Fruit fly (Drosophila melanogaster) whole organism, embryonic: ENCODE data around the gene sip3.

ENCODE experiments used
- Ada2b ChIP-seq: fragments of 200-800 bp; sonication (Bioruptor generic); IDR thresholded peaks from 2 replicates; pipeline ENCODE4 v1.3.6; 2022; ENCODE audit warnings: missing biosample characterization, missing genetic modification characterization
- BEAF-32 ChIP-seq: fragments of 200-800 bp; sonication (Bioruptor generic); optimal IDR thresholded peaks from 3 replicates; lab custom pipeline; 2017; ENCODE audit warnings: missing biosample characterization, missing genetic modification characterization, mild to moderate bottlenecking, moderate library complexity, missing genetic modification reagents
- Bgb ChIP-seq: fragments of 200-800 bp; sonication (Bioruptor generic); IDR thresholded peaks from 2 replicates; pipeline ENCODE4 v1.3.6; 2022; ENCODE audit warnings: missing biosample characterization, missing genetic modification characterization; ENCODE audit not compliant: partially characterized antibody
- CG10267 ChIP-seq: fragments of 200-800 bp; sonication (Bioruptor generic); optimal IDR thresholded peaks from 2 replicates; lab custom pipeline; 2018; ENCODE audit warnings: missing biosample characterization, mild to moderate bottlenecking, missing genetic modification characterization, moderate library complexity
- CG12155 ChIP-seq: fragments of 200-800 bp; sonication (Bioruptor generic); optimal IDR thresholded peaks from 3 replicates; lab custom pipeline; 2016; ENCODE audit warnings: missing biosample characterization, missing genetic modification characterization
- CG12391 ChIP-seq: fragments of 200-800 bp; sonication (Bioruptor generic); optimal IDR thresholded peaks from 3 replicates; lab custom pipeline; 2018; ENCODE audit warnings: missing biosample characterization, mild to moderate bottlenecking, missing genetic modification characterization, moderate library complexity
- CG13123 ChIP-seq: fragments of 200-800 bp; sonication (Bioruptor generic); optimal IDR thresholded peaks from 2 replicates; lab custom pipeline; 2016; ENCODE audit warnings: missing biosample characterization, missing genetic modification characterization
- CG13287 ChIP-seq: fragments of 200-800 bp; sonication (Bioruptor generic); IDR thresholded peaks from 2 replicates; pipeline ENCODE4 v1.3.6; 2022; ENCODE audit warnings: missing biosample characterization, missing genetic modification characterization; ENCODE audit not compliant: partially characterized antibody
- CG13624 ChIP-seq: fragments of 200-800 bp; sonication (Bioruptor generic); optimal IDR thresholded peaks from 2 replicates; lab custom pipeline; 2016; ENCODE audit warnings: missing biosample characterization, missing genetic modification characterization
- CG1603 ChIP-seq: fragments of 200-800 bp; sonication (Bioruptor generic); optimal IDR thresholded peaks from 2 replicates; lab custom pipeline; 2019; ENCODE audit warnings: missing biosample characterization, mild to moderate bottlenecking, missing genetic modification characterization, moderate library complexity
- CG1647 ChIP-seq: fragments of 200-800 bp; sonication (Bioruptor generic); optimal IDR thresholded peaks from 3 replicates; lab custom pipeline; 2016; ENCODE audit warnings: missing biosample characterization, missing genetic modification characterization
- CG18619 ChIP-seq: fragments of 200-800 bp; sonication (Bioruptor generic); optimal IDR thresholded peaks from 3 replicates; lab custom pipeline; 2017; ENCODE audit warnings: missing biosample characterization, mild to moderate bottlenecking, missing genetic modification characterization
- CG2120 ChIP-seq: fragments of 200-800 bp; sonication (Bioruptor generic); optimal IDR thresholded peaks from 3 replicates; lab custom pipeline; 2016; ENCODE audit warnings: missing biosample characterization, missing genetic modification characterization
- CG3065 ChIP-seq: fragments of 200-800 bp; sonication (Bioruptor generic); optimal IDR thresholded peaks from 2 replicates; lab custom pipeline; 2016; ENCODE audit warnings: missing biosample characterization, missing genetic modification characterization
- CG31441 ChIP-seq: fragments of 200-800 bp; sonication (Bioruptor generic); IDR thresholded peaks from 2 replicates; pipeline ENCODE4 v1.3.6; 2022; ENCODE audit warnings: missing biosample characterization, missing genetic modification characterization
- CG4282 ChIP-seq: fragments of 200-800 bp; sonication (Bioruptor generic); optimal IDR thresholded peaks from 2 replicates; lab custom pipeline; 2016; ENCODE audit warnings: missing biosample characterization, missing genetic modification characterization
- CG4424 ChIP-seq: fragments of 200-800 bp; sonication (Bioruptor generic); optimal IDR thresholded peaks from 3 replicates; lab custom pipeline; 2016; ENCODE audit warnings: missing biosample characterization, missing genetic modification characterization
- CG4730 ChIP-seq: fragments of 200-800 bp; sonication (Bioruptor generic); IDR thresholded peaks from 2 replicates; pipeline ENCODE4 v1.3.6; 2022; ENCODE audit warnings: missing biosample characterization, missing genetic modification characterization
- CG6791 ChIP-seq: fragments of 200-800 bp; sonication (Bioruptor generic); IDR thresholded peaks from 3 replicates; pipeline ENCODE4 v1.3.6; 2022; ENCODE audit warnings: missing biosample characterization, missing genetic modification characterization; ENCODE audit not compliant: partially characterized antibody
- CG6854 ChIP-seq: fragments of 200-800 bp; sonication (Bioruptor generic); optimal IDR thresholded peaks from 3 replicates; lab custom pipeline; 2017; ENCODE audit warnings: missing biosample characterization, mild to moderate bottlenecking, missing genetic modification characterization
- CG8089 ChIP-seq: fragments of 200-800 bp; sonication (Bioruptor generic); optimal IDR thresholded peaks from 3 replicates; lab custom pipeline; 2016; ENCODE audit warnings: missing biosample characterization, missing genetic modification characterization
- CG8924 ChIP-seq: fragments of 200-800 bp; optimal IDR thresholded peaks from 3 replicates; lab custom pipeline; 2019; ENCODE audit warnings: missing biosample characterization, mild to moderate bottlenecking, missing genetic modification characterization, moderate library complexity
- CG9932 ChIP-seq: fragments of 200-800 bp; sonication (Bioruptor generic); IDR thresholded peaks from 2 replicates; pipeline ENCODE4 v1.3.6; 2022; ENCODE audit warnings: missing biosample characterization, missing genetic modification characterization
- Chrac-16 ChIP-seq: fragments of 200-800 bp; sonication (Bioruptor generic); optimal IDR thresholded peaks from 3 replicates; lab custom pipeline; 2016; ENCODE audit warnings: missing biosample characterization, missing genetic modification characterization
- CoRest ChIP-seq: fragments of 200-800 bp; sonication (Bioruptor generic); optimal IDR thresholded peaks from 3 replicates; lab custom pipeline; 2018; ENCODE audit warnings: missing biosample characterization, mild to moderate bottlenecking, missing genetic modification characterization, moderate library complexity
- D ChIP-seq, 2 experiments: fragments of 200-800 bp in 1 of 2; fragments of >200 bp in 1 of 2; sonication (Bioruptor generic) in 1 of 2; optimal IDR thresholded peaks; 2 replicates in 1 of 2; 3 replicates in 1 of 2; lab custom pipeline; 2017; ENCODE audit warnings: mild to moderate bottlenecking in 1 of 2, missing biosample characterization in 1 of 2, missing genetic modification characterization in 1 of 2, missing genetic modification reagents in 1 of 2
- Doc3 ChIP-seq: fragments of 200-800 bp; sonication (Bioruptor generic); IDR thresholded peaks from 3 replicates; pipeline ENCODE4 v1.3.6; 2022; ENCODE audit warnings: missing biosample characterization, missing genetic modification characterization; ENCODE audit not compliant: partially characterized antibody
- Hmr ChIP-seq: fragments of 200-800 bp; sonication (Bioruptor generic); optimal IDR thresholded peaks from 3 replicates; lab custom pipeline; 2017; ENCODE audit warnings: mild to moderate bottlenecking, missing biosample characterization, missing genetic modification reagents, missing genetic modification characterization
- MBD-R2 ChIP-seq: fragments of 200-800 bp; sonication (Bioruptor generic); IDR thresholded peaks from 2 replicates; pipeline ENCODE4 v1.3.6; 2022; ENCODE audit warnings: missing biosample characterization, missing genetic modification characterization
- MTF-1 ChIP-seq: fragments of 200-800 bp; sonication (Bioruptor generic); optimal IDR thresholded peaks from 2 replicates; lab custom pipeline; 2018; ENCODE audit warnings: missing biosample characterization, mild to moderate bottlenecking, missing genetic modification characterization, borderline replicate concordance
- NfI ChIP-seq: fragments of 200-800 bp; sonication (Bioruptor generic); optimal IDR thresholded peaks from 3 replicates; lab custom pipeline; 2018; ENCODE audit warnings: missing biosample characterization, mild to moderate bottlenecking, missing genetic modification characterization, moderate library complexity
- Opbp ChIP-seq: fragments of 200-800 bp; sonication (Bioruptor generic); IDR thresholded peaks from 3 replicates; pipeline ENCODE4 v1.3.6; 2022; ENCODE audit warnings: missing biosample characterization, missing genetic modification characterization; ENCODE audit not compliant: partially characterized antibody
- Spps ChIP-seq: fragments of 200-800 bp; sonication (Bioruptor generic); optimal IDR thresholded peaks from 2 replicates; lab custom pipeline; 2018; ENCODE audit warnings: missing biosample characterization, mild to moderate bottlenecking, missing genetic modification characterization
- Sry-δ ChIP-seq: fragments of 200-800 bp; sonication (Bioruptor generic); optimal IDR thresholded peaks from 2 replicates; lab custom pipeline; 2016; ENCODE audit warnings: missing biosample characterization, missing genetic modification characterization
- YL-1 ChIP-seq: fragments of 200-800 bp; sonication (Bioruptor generic); optimal IDR thresholded peaks from 3 replicates; lab custom pipeline; 2017; ENCODE audit warnings: missing biosample characterization, mild to moderate bottlenecking, missing genetic modification characterization
- bigmax ChIP-seq: fragments of 200-800 bp; sonication (Bioruptor generic); optimal IDR thresholded peaks from 2 replicates; lab custom pipeline; 2018; ENCODE audit warnings: missing biosample characterization, mild to moderate bottlenecking, missing genetic modification characterization
- bowl ChIP-seq: fragments of 200-800 bp; sonication (Bioruptor generic); IDR thresholded peaks from 2 replicates; pipeline ENCODE4 v1.3.6; 2022; ENCODE audit warnings: missing biosample characterization, missing genetic modification characterization
- dan ChIP-seq: fragments of 200-800 bp; sonication (Bioruptor generic); IDR thresholded peaks from 2 replicates; pipeline ENCODE4 v1.3.6; 2022; ENCODE audit warnings: missing biosample characterization, missing genetic modification characterization
- fd3F ChIP-seq: fragments of 200-800 bp; sonication (Bioruptor generic); optimal IDR thresholded peaks from 2 replicates; lab custom pipeline; 2018; ENCODE audit warnings: missing biosample characterization, mild to moderate bottlenecking, missing genetic modification characterization, moderate library complexity
- knrl ChIP-seq: fragments of 200-800 bp; sonication (Bioruptor generic); IDR thresholded peaks from 3 replicates; pipeline ENCODE4 v1.3.6; 2022; ENCODE audit warnings: missing biosample characterization, missing genetic modification characterization; ENCODE audit not compliant: partially characterized antibody
- maf-S ChIP-seq: fragments of 200-800 bp; sonication (Bioruptor generic); optimal IDR thresholded peaks from 2 replicates; lab custom pipeline; 2016; ENCODE audit warnings: missing biosample characterization, missing genetic modification characterization
- pum ChIP-seq: fragments of 200-800 bp; sonication (Bioruptor generic); optimal IDR thresholded peaks from 2 replicates; lab custom pipeline; 2016; ENCODE audit warnings: missing biosample characterization, missing genetic modification characterization
- sd ChIP-seq: fragments of 200-800 bp; sonication (Bioruptor generic); optimal IDR thresholded peaks from 3 replicates; lab custom pipeline; 2018; ENCODE audit warnings: missing biosample characterization, mild to moderate bottlenecking, missing genetic modification characterization, moderate library complexity
- sens ChIP-seq: fragments of 200-800 bp; sonication (Bioruptor generic); peaks from one replicate; lab custom pipeline; 2016; ENCODE audit warnings: missing biosample characterization, missing genetic modification characterization
- slp2 ChIP-seq: fragments of 200-800 bp; sonication (Bioruptor generic); optimal IDR thresholded peaks from 2 replicates; lab custom pipeline; 2016; ENCODE audit warnings: missing biosample characterization, missing genetic modification characterization
- stwl ChIP-seq: fragments of 200-800 bp; sonication (Bioruptor generic); optimal IDR thresholded peaks from 3 replicates; lab custom pipeline; 2018; ENCODE audit warnings: missing biosample characterization, mild to moderate bottlenecking, missing genetic modification characterization, moderate library complexity
- tna ChIP-seq: fragments of 200-800 bp; sonication (Bioruptor generic); IDR thresholded peaks from 2 replicates; pipeline ENCODE4 v1.3.6; 2022; ENCODE audit warnings: missing biosample characterization, missing genetic modification characterization; ENCODE audit not compliant: partially characterized antibody
- zfh2 ChIP-seq: fragments of 200-800 bp; sonication (Bioruptor generic); optimal IDR thresholded peaks from 2 replicates; lab custom pipeline; 2016; ENCODE audit warnings: missing biosample characterization, missing genetic modification characterization

sip3 gene

dm6 chr3R:31771790-31772576 lies at the start of gene sip3, which contains the start of gene betaGlu (continued):
- TF ChIP-seq bigmax (GFP tag; lab: Kevin White, UChicago) = no peak
- peak; percentile 37 for TF ChIP-seq CG10267
- no peak for TF ChIP-seq CG4424 (GFP tag; lab: Kevin White, UChicago)
- TF ChIP-seq MTF-1 (GFP tag; lab: Kevin White, UChicago) = no peak
- TF ChIP-seq D (optimal IDR thresholded peaks at IDR 0.05; lab: Kevin White, UChicago) = no peak
- TF ChIP-seq D (GFP tag; optimal IDR thresholded peaks at IDR 0.05; lab: Kevin White, UChicago) = no peak
- TF ChIP-seq CG9932 (GFP tag; lab: Robert Waterston, UW) = peak; percentile 48; the same call in 1 of the 2 replicates
- no peak for TF ChIP-seq Hmr
- TF ChIP-seq knrl (GFP tag; lab: Robert Waterston, UW) = peak; percentile 93
- TF ChIP-seq Bgb (GFP tag; lab: Robert Waterston, UW) = peak; percentile 92
- peak; percentile 73 for TF ChIP-seq YL-1 (GFP tag; lab: Kevin White, UChicago)
- TF ChIP-seq sd = no peak
- TF ChIP-seq CG4282 (GFP tag; lab: Kevin White, UChicago) = no peak
- TF ChIP-seq CG13624 (GFP tag; lab: Kevin White, UChicago) = peak; percentile 3
- TF ChIP-seq CG8924 (tag; lab: Kevin White, UChicago) = peak; percentile 25
- TF ChIP-seq maf-S (GFP tag; lab: Kevin White, UChicago) = no peak
- peak; percentile 93 for TF ChIP-seq tna (GFP tag; lab: Robert Waterston, UW)
- peak; percentile 13 for TF ChIP-seq CG12155 (GFP tag; lab: Kevin White, UChicago)
- no peak for TF ChIP-seq NfI (GFP tag; lab: Kevin White, UChicago)
- TF ChIP-seq Spps (tag; lab: Kevin White, UChicago) = no peak
- no peak for TF ChIP-seq Chrac-16 (GFP tag; lab: Kevin White, UChicago)
- TF ChIP-seq BEAF-32 (GFP tag; lab: Kevin White, UChicago) = peak; percentile 93
- peak; percentile 82 for TF ChIP-seq Doc3 (GFP tag; lab: Robert Waterston, UW)
- TF ChIP-seq CoRest (tag; lab: Kevin White, UChicago) = peak; percentile 39
- TF ChIP-seq zfh2 = no peak
- peak; percentile 49 for TF ChIP-seq stwl
- TF ChIP-seq CG13123 = peak; percentile 0
- TF ChIP-seq CG6854 (GFP tag; lab: Kevin White, UChicago) = no peak
- TF ChIP-seq MBD-R2 (GFP tag; lab: Robert Waterston, UW) = peak; percentile 32
- peak; percentile 40 for TF ChIP-seq CG1603 (tag; lab: Kevin White, UChicago)
- no peak for TF ChIP-seq slp2
- peak; percentile 93 for TF ChIP-seq CG13287 (GFP tag; lab: Robert Waterston, UW)
- TF ChIP-seq Opbp (GFP tag; lab: Robert Waterston, UW) = peak; percentile 92
- no peak for TF ChIP-seq CG3065 (GFP tag; lab: Kevin White, UChicago)
- TF ChIP-seq CG8089 (GFP tag; lab: Kevin White, UChicago) = no peak
- no peak for TF ChIP-seq bowl (GFP tag; lab: Robert Waterston, UW)
- TF ChIP-seq CG31441 (GFP tag; lab: Robert Waterston, UW) = peak; percentile 22; the same call in 1 of the 2 replicates
- no peak for TF ChIP-seq CG1647 (GFP tag; lab: Kevin White, UChicago)
- no peak for TF ChIP-seq pum (GFP tag; lab: Kevin White, UChicago)
- no peak for TF ChIP-seq CG18619 (GFP tag; lab: Kevin White, UChicago)
- no peak for TF ChIP-seq dan (GFP tag; lab: Robert Waterston, UW)
- peak; percentile 39 for TF ChIP-seq CG2120
- peak; percentile 79 for TF ChIP-seq Sry-δ
- peak; percentile 83 for TF ChIP-seq sens (GFP tag; lab: Kevin White, UChicago)
- peak; percentile 90 for TF ChIP-seq CG6791
- TF ChIP-seq CG4730 (GFP tag; lab: Robert Waterston, UW) = no peak
- TF ChIP-seq fd3F (GFP tag; lab: Kevin White, UChicago) = no peak
- TF ChIP-seq CG12391 (tag; lab: Kevin White, UChicago) = peak; percentile 65
- TF ChIP-seq Ada2b (GFP tag; lab: Robert Waterston, UW) = no peak
